Fruit fly (Drosophila melanogaster) whole organism, wandering third instar larva: Measurements from ENCODE around the gene CG10359.

Experiments
- Abd-B ChIP-seq: fragments of >200 bp; optimal IDR thresholded peaks from 2 replicates; lab custom pipeline; 2017; ENCODE audit warnings: missing biosample characterization, missing genetic modification characterization
- Rel ChIP-seq, 2 experiments: fragments of 200-800 bp; sonication (Bioruptor generic) in 1 of 2; optimal IDR thresholded peaks; 2 replicates in 1 of 2; 3 replicates in 1 of 2; lab custom pipeline; 2016 to 2019; ENCODE audit warnings: mild to moderate bottlenecking in 2 of 2, missing biosample characterization in 2 of 2, missing genetic modification characterization in 2 of 2, moderate library complexity in 1 of 2
- Sp1 ChIP-seq: fragments of 200-800 bp; sonication (Bioruptor generic); optimal IDR thresholded peaks from 3 replicates; lab custom pipeline; 2019; ENCODE audit warnings: missing biosample characterization, mild to moderate bottlenecking, missing genetic modification characterization, moderate library complexity
- lola ChIP-seq: fragments of >200 bp; optimal IDR thresholded peaks from 2 replicates; lab custom pipeline; 2017; ENCODE audit warnings: missing biosample characterization, missing genetic modification characterization
- pan ChIP-seq: fragments of >200 bp; optimal IDR thresholded peaks from 2 replicates; lab custom pipeline; 2017
- psq ChIP-seq: fragments of 200-800 bp; sonication (Bioruptor generic); optimal IDR thresholded peaks from 3 replicates; lab custom pipeline; 2017; ENCODE audit warnings: missing biosample characterization, mild to moderate bottlenecking, missing genetic modification characterization, moderate library complexity
- sv ChIP-seq: fragments of 200-800 bp; sonication (Bioruptor generic); optimal IDR thresholded peaks from 3 replicates; lab custom pipeline; 2016; ENCODE audit warnings: missing biosample characterization, missing genetic modification characterization
- tai ChIP-seq: sonication (Bioruptor generic); optimal IDR thresholded peaks from 2 replicates; lab custom pipeline; 2016; ENCODE audit warnings: missing biosample characterization, missing genetic modification characterization
- usp ChIP-seq: fragments of >200 bp; optimal IDR thresholded peaks from 2 replicates; lab custom pipeline; 2017; ENCODE audit warnings: missing biosample characterization, missing genetic modification characterization
- woc ChIP-seq: sonication (Bioruptor generic); optimal IDR thresholded peaks from 2 replicates; lab custom pipeline; 2016; ENCODE audit warnings: missing biosample characterization, mild to moderate bottlenecking, missing genetic modification characterization

dm6 chr3L:3617252-3617651, 5.3 kb downstream of the CG10359 start:
- TF ChIP-seq woc (GFP tag; lab: Kevin White, UChicago) (peak; percentile 81), pan (lab: Kevin White, UChicago) (no peak), psq (GFP tag; lab: Kevin White, UChicago) (peak; percentile 90), tai (GFP tag; lab: Kevin White, UChicago) (peak; percentile 83), Abd-B (no peak), Sp1 (peak; percentile 85), Rel (GFP tag; optimal IDR thresholded peaks at IDR 0.05; lab: Kevin White, UChicago) (peak; percentile 30), Rel (tag; optimal IDR thresholded peaks at IDR 0.05; lab: Kevin White, UChicago) (peak; percentile 3), sv (GFP tag; lab: Kevin White, UChicago) (peak; percentile 51), lola (GFP tag; lab: Kevin White, UChicago) (no peak), usp (GFP tag; lab: Kevin White, UChicago) (no peak)
